Worm (Caenorhabditis elegans): Measurements from ENCODE around the gene pck-1.

DNA sequence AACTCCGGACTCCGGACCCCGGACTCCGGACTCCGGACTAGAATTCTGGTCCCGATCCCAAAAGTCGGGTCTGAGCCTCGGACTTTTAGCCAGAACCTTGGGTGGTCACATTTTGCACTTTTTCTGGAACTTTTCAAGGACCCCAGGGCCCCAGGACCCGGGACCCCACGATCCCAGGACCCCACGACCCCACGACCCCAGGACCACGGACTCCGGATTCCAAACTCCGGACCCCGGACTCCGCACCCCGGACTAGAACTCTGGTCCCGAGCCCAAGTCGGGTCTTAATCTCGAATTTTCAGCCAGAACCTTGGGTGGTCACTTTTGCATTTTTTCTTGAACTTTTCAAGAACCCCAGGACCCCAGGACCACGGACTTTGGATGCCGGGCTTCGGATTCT is 23.3 kb downstream of the pck-1 start:
- TF ChIP-seq cog-1 (tag; optimal IDR thresholded peaks at IDR 0.05) (no peak), klf-2 (GFP tag; conservative IDR thresholded peaks at IDR 0.05) (no peak), tab-1 (GFP tag; IDR thresholded peaks at IDR 0.05) (no peak), med-1 (GFP tag; optimal IDR thresholded peaks at IDR 0.05; ENCODE audit: insufficient read depth) (no peak)
